Fruit fly (Drosophila melanogaster) Kc167 (cell line): ENCODE measurements around the gene Alg12.

ENCODE experiments used
- Myc ChIP-seq: fragments of >200 bp; optimal IDR thresholded peaks from 2 replicates; lab custom pipeline; 2017; ENCODE audit warnings: missing external identifiers
- Sin3A ChIP-seq: fragments of >200 bp; optimal IDR thresholded peaks from 2 replicates; lab custom pipeline; 2018; ENCODE audit warnings: missing external identifiers
- h ChIP-seq: fragments of >200 bp; optimal IDR thresholded peaks from 3 replicates; lab custom pipeline; 2018; ENCODE audit warnings: missing external identifiers
- insv ChIP-seq: fragments of >200 bp; optimal IDR thresholded peaks from 3 replicates; lab custom pipeline; 2018; ENCODE audit warnings: missing external identifiers
- psq ChIP-seq: fragments of >200 bp; optimal IDR thresholded peaks from 2 replicates; lab custom pipeline; 2017; ENCODE audit warnings: missing external identifiers
- ttk ChIP-seq: sonication (Bioruptor generic); optimal IDR thresholded peaks from 2 replicates; lab custom pipeline; 2017; ENCODE audit warnings: missing external identifiers

Gene Alg12

dm6 chr3R:9756187-9756586 lies at the start of gene Alg12, which contains the start of gene Rpt3R:
Alg12 (plus strand) TSS chr3R:9756491.
Rpt3R (minus strand) TSS chr3R:9756510.
- TF ChIP-seq psq (lab: Kevin White, UChicago) (no peak), h (lab: Kevin White, UChicago) (no peak), Myc (lab: Kevin White, UChicago) (no peak), Sin3A (lab: Kevin White, UChicago) (no peak), insv (lab: Kevin White, UChicago) (no peak), ttk (lab: Kevin White, UChicago) (no peak)

- TF ChIP-seq Sin3A (lab: Kevin White, UChicago) (no peak), insv (lab: Kevin White, UChicago) (no peak), h (lab: Kevin White, UChicago) (no peak), psq (lab: Kevin White, UChicago) (no peak), ttk (lab: Kevin White, UChicago) (no peak), Myc (lab: Kevin White, UChicago) (no peak)
Measured at dm6 chr3R:9710228-9710627, 46.1 kb upstream of the Alg12 start.

dm6 chr3R:9710886-9711285 lies 45.4 kb upstream of the Alg12 start, which contains the start of the genes trbd and dmt:
trbd (minus strand) TSS chr3R:9711037.
dmt (plus strand) TSS chr3R:9711142.
- TF ChIP-seq psq (lab: Kevin White, UChicago) (no peak), Myc (lab: Kevin White, UChicago) (no peak), h (lab: Kevin White, UChicago) (no peak), insv (lab: Kevin White, UChicago) (no peak), ttk (lab: Kevin White, UChicago) (no peak), Sin3A (lab: Kevin White, UChicago) (no peak)

dm6 chr3R:9725121-9725956 lies 31.0 kb upstream of the Alg12 start, which contains the start of gene hyd:
hyd (minus strand) TSS chr3R:9725615.
- TF ChIP-seq ttk (lab: Kevin White, UChicago) (no peak), Sin3A (lab: Kevin White, UChicago) (no peak), h (lab: Kevin White, UChicago) (no peak), psq (lab: Kevin White, UChicago) (no peak), Myc (lab: Kevin White, UChicago) (no peak)

dm6 chr3R:9730784-9731183 lies 25.5 kb upstream of the Alg12 start, which contains the start of gene FoxP:
FoxP (minus strand) TSS chr3R:9730872.
- TF ChIP-seq Myc (lab: Kevin White, UChicago): no peak
- TF ChIP-seq psq (lab: Kevin White, UChicago): no peak
- no peak for TF ChIP-seq ttk (lab: Kevin White, UChicago)
- no peak for TF ChIP-seq insv (lab: Kevin White, UChicago)

dm6 chr3R:9733150-9733549 lies 23.1 kb upstream of the Alg12 start, which contains the start of gene alphaTub85E:
alphaTub85E (minus strand) TSS chr3R:9733250.
- TF ChIP-seq h (lab: Kevin White, UChicago) (no peak), Myc (lab: Kevin White, UChicago) (no peak), Sin3A (lab: Kevin White, UChicago) (no peak), ttk (lab: Kevin White, UChicago) (no peak)

- no peak for TF ChIP-seq Myc (lab: Kevin White, UChicago)
- TF ChIP-seq ttk (lab: Kevin White, UChicago): no peak
- no peak for TF ChIP-seq insv (lab: Kevin White, UChicago)
- no peak for TF ChIP-seq h (lab: Kevin White, UChicago)
- no peak for TF ChIP-seq Sin3A (lab: Kevin White, UChicago)
- no peak for TF ChIP-seq psq (lab: Kevin White, UChicago)
Measured at dm6 chr3R:9735151-9735550, 21.1 kb upstream of the Alg12 start.

dm6 chr3R:9739793-9740192 lies 16.5 kb upstream of the Alg12 start, which contains the start of gene side-VII:
side-VII (minus strand) TSS chr3R:9739979.
- TF ChIP-seq h (lab: Kevin White, UChicago) (no peak), Myc (lab: Kevin White, UChicago) (no peak), ttk (lab: Kevin White, UChicago) (no peak), Sin3A (lab: Kevin White, UChicago) (no peak), psq (lab: Kevin White, UChicago) (no peak), insv (lab: Kevin White, UChicago) (no peak)

dm6 chr3R:9740713-9741112 lies 15.6 kb upstream of the Alg12 start, which contains the start of gene Pnn:
Pnn (plus strand) TSS chr3R:9740899.
- TF ChIP-seq Myc (lab: Kevin White, UChicago): no peak
- no peak for TF ChIP-seq Sin3A (lab: Kevin White, UChicago)
- no peak for TF ChIP-seq insv (lab: Kevin White, UChicago)
- TF ChIP-seq psq (lab: Kevin White, UChicago): no peak
- TF ChIP-seq h (lab: Kevin White, UChicago): no peak

- TF ChIP-seq Myc (lab: Kevin White, UChicago): no peak
- TF ChIP-seq h (lab: Kevin White, UChicago): no peak
- no peak for TF ChIP-seq ttk (lab: Kevin White, UChicago)
- no peak for TF ChIP-seq psq (lab: Kevin White, UChicago)
- TF ChIP-seq insv (lab: Kevin White, UChicago): no peak
- no peak for TF ChIP-seq Sin3A (lab: Kevin White, UChicago)
Measured at dm6 chr3R:9743217-9743616, 13.1 kb upstream of the Alg12 start, which contains the start of gene CG31415. CG31415 (plus strand) TSS chr3R:9743517.

dm6 chr3R:9743995-9744394 lies 12.3 kb upstream of the Alg12 start:
- TF ChIP-seq Myc (lab: Kevin White, UChicago) (no peak), Sin3A (lab: Kevin White, UChicago) (no peak), psq (lab: Kevin White, UChicago) (no peak), insv (lab: Kevin White, UChicago) (no peak), h (lab: Kevin White, UChicago) (no peak), ttk (lab: Kevin White, UChicago) (no peak)
